Worm (Caenorhabditis elegans) whole organism, early embryonic: Measurements from ENCODE around the gene sri-31.

Source experiments
- F13C5.2 ChIP-seq: sonication (generic microtip); optimal IDR thresholded peaks from 2 replicates; lab custom pipeline; 2017; ENCODE audit warnings: mild to moderate bottlenecking, missing genetic modification characterization, inconsistent platforms, missing compliant biosample characterization
- ama-1 ChIP-seq: fragments of 150-350 bp; optimal IDR thresholded peaks from 2 replicates; lab custom pipeline; 2014
- ceh-13 ChIP-seq: fragments of 200-800 bp; sonication (Bioruptor generic); optimal IDR thresholded peaks from 2 replicates; lab custom pipeline; 2018; ENCODE audit warnings: mild to moderate bottlenecking, missing genetic modification characterization, missing compliant biosample characterization
- ets-7 ChIP-seq: sonication (generic microtip); optimal IDR thresholded peaks from 2 replicates; lab custom pipeline; 2016; ENCODE audit warnings: missing genotype, missing genetic modification characterization, missing compliant biosample characterization
- hmbx-1 ChIP-seq: sonication (generic microtip); optimal IDR thresholded peaks from 2 replicates; lab custom pipeline; 2016; ENCODE audit warnings: mild to moderate bottlenecking, missing genetic modification characterization, missing compliant biosample characterization
- tbx-37 ChIP-seq: fragments of 200-800 bp; sonication (Bioruptor generic); conservative IDR thresholded peaks from 2 replicates; pipeline ENCODE4 v1.3.6; 2022; ENCODE audit warnings: missing genetic modification reagents, missing genetic modification characterization, missing compliant biosample characterization

ce11 chrII:3028264-3028663, 22.5 kb upstream of the sri-31 start:
- no peak for TF ChIP-seq ama-1 (lab: Kevin White, UChicago)
- TF ChIP-seq tbx-37, result no peak
- TF ChIP-seq ets-7 (tag; lab: Kevin White, UChicago), result no peak
- TF ChIP-seq ceh-13 (GFP tag; lab: Kevin White, UChicago), result no peak
- TF ChIP-seq F13C5.2 (tag; lab: Kevin White, UChicago), result no peak
- TF ChIP-seq hmbx-1 (tag; lab: Kevin White, UChicago), result no peak
